Fruit fly (Drosophila melanogaster) whole organism, embryonic: ENCODE results near the gene CG11893.

Experiments used
- Adf1 ChIP-seq: fragments of 200-800 bp; sonication (Bioruptor generic); IDR thresholded peaks from 2 replicates; pipeline ENCODE4 v1.3.6; 2022; ENCODE audit warnings: missing biosample characterization, missing genetic modification characterization
- CG10654 ChIP-seq: fragments of 200-800 bp; sonication (Bioruptor generic); optimal IDR thresholded peaks from 2 replicates; lab custom pipeline; 2016; ENCODE audit warnings: missing biosample characterization, missing genetic modification characterization
- CG11093 ChIP-seq: fragments of 200-800 bp; sonication (Bioruptor generic); IDR thresholded peaks from 3 replicates; pipeline ENCODE4 v1.3.6; 2022; ENCODE audit warnings: missing biosample characterization, missing genetic modification characterization
- CG11504 ChIP-seq: fragments of 200-800 bp; sonication (Bioruptor generic); optimal IDR thresholded peaks from 3 replicates; lab custom pipeline; 2019; ENCODE audit warnings: missing biosample characterization, mild to moderate bottlenecking, missing genetic modification characterization, moderate library complexity
- CG12071 ChIP-seq: fragments of 200-800 bp; sonication (Bioruptor generic); optimal IDR thresholded peaks from 3 replicates; lab custom pipeline; 2018; ENCODE audit warnings: missing biosample characterization, mild to moderate bottlenecking, missing genetic modification characterization
- CG12391 ChIP-seq: fragments of 200-800 bp; sonication (Bioruptor generic); optimal IDR thresholded peaks from 3 replicates; lab custom pipeline; 2018; ENCODE audit warnings: missing biosample characterization, mild to moderate bottlenecking, missing genetic modification characterization, moderate library complexity
- CG12744 ChIP-seq: fragments of 200-800 bp; sonication (Bioruptor generic); optimal IDR thresholded peaks from 2 replicates; lab custom pipeline; 2016; ENCODE audit warnings: missing biosample characterization, missing genetic modification characterization
- CG13287 ChIP-seq: fragments of 200-800 bp; sonication (Bioruptor generic); IDR thresholded peaks from 2 replicates; pipeline ENCODE4 v1.3.6; 2022; ENCODE audit warnings: missing biosample characterization, missing genetic modification characterization; ENCODE audit not compliant: partially characterized antibody
- CG13894 ChIP-seq: fragments of 200-800 bp; sonication (Bioruptor generic); optimal IDR thresholded peaks from 3 replicates; lab custom pipeline; 2018; ENCODE audit warnings: missing biosample characterization, mild to moderate bottlenecking, missing genetic modification characterization, moderate library complexity
- CG14710 ChIP-seq: fragments of 200-800 bp; sonication (Bioruptor generic); optimal IDR thresholded peaks from 3 replicates; lab custom pipeline; 2019; ENCODE audit warnings: missing biosample characterization, mild to moderate bottlenecking, missing genetic modification characterization, moderate library complexity
- CG15696 ChIP-seq: fragments of 200-800 bp; sonication (Bioruptor generic); optimal IDR thresholded peaks from 2 replicates; lab custom pipeline; 2019; ENCODE audit warnings: missing biosample characterization, mild to moderate bottlenecking, missing genetic modification characterization, moderate library complexity
- CG1832 ChIP-seq: fragments of 200-800 bp; sonication (Bioruptor generic); optimal IDR thresholded peaks from 2 replicates; lab custom pipeline; 2017; ENCODE audit warnings: missing biosample characterization, mild to moderate bottlenecking, missing genetic modification characterization, inconsistent platforms
- CG30403 ChIP-seq: fragments of 200-800 bp; sonication (Bioruptor generic); optimal IDR thresholded peaks from 3 replicates; lab custom pipeline; 2016; ENCODE audit warnings: missing biosample characterization, missing genetic modification characterization
- CG3281 ChIP-seq: fragments of 200-800 bp; sonication (Bioruptor generic); optimal IDR thresholded peaks from 3 replicates; lab custom pipeline; 2017; ENCODE audit warnings: missing biosample characterization, mild to moderate bottlenecking, missing genetic modification characterization
- CG34376 ChIP-seq: fragments of 200-800 bp; sonication (Bioruptor generic); optimal IDR thresholded peaks from 2 replicates; lab custom pipeline; 2018; ENCODE audit warnings: missing biosample characterization, mild to moderate bottlenecking, missing genetic modification characterization
- CG3838 ChIP-seq: fragments of 200-800 bp; sonication (Bioruptor generic); optimal IDR thresholded peaks from 3 replicates; lab custom pipeline; 2016; ENCODE audit warnings: missing biosample characterization, missing genetic modification characterization
- CG6254 ChIP-seq: fragments of 200-800 bp; sonication (Bioruptor generic); optimal IDR thresholded peaks from 3 replicates; lab custom pipeline; 2017; ENCODE audit warnings: mild to moderate bottlenecking, missing biosample characterization, missing genetic modification reagents, missing genetic modification characterization
- CG7786 ChIP-seq: fragments of 200-800 bp; sonication (Bioruptor generic); optimal IDR thresholded peaks from 2 replicates; lab custom pipeline; 2016; ENCODE audit warnings: missing biosample characterization, missing genetic modification characterization
- CG7839 ChIP-seq: fragments of 200-800 bp; sonication (Bioruptor generic); optimal IDR thresholded peaks from 3 replicates; lab custom pipeline; 2018; ENCODE audit warnings: missing biosample characterization, mild to moderate bottlenecking, missing genetic modification characterization, moderate library complexity
- Dbx ChIP-seq: fragments of 200-800 bp; sonication (Bioruptor generic); IDR thresholded peaks from 3 replicates; pipeline ENCODE4 v1.3.6; 2022; ENCODE audit warnings: missing biosample characterization, missing genetic modification characterization
- Dfd ChIP-seq, 2 experiments: fragments of >200 bp; optimal IDR thresholded peaks; 2 replicates each; lab custom pipeline; 2017; ENCODE audit warnings: missing biosample characterization in 2 of 2, missing genetic modification characterization in 2 of 2
- Doc2 ChIP-seq: fragments of 200-800 bp; sonication (Bioruptor generic); IDR thresholded peaks from 2 replicates; pipeline ENCODE4 v1.3.6; 2022; ENCODE audit warnings: missing biosample characterization, missing genetic modification characterization
- Eip74EF ChIP-seq, 2 experiments: fragments of 200-800 bp in 1 of 2; fragments of >200 bp in 1 of 2; sonication (Bioruptor generic) in 1 of 2; optimal IDR thresholded peaks; 2 replicates each; lab custom pipeline; 2017 to 2019; ENCODE audit warnings: missing biosample characterization in 2 of 2, missing genetic modification characterization in 2 of 2, mild to moderate bottlenecking in 1 of 2, moderate library complexity in 1 of 2
- HHEX ChIP-seq: fragments of 200-800 bp; sonication (Bioruptor generic); optimal IDR thresholded peaks from 3 replicates; lab custom pipeline; 2017; ENCODE audit warnings: missing biosample characterization, mild to moderate bottlenecking, missing genetic modification characterization, missing genetic modification reagents
- HLH54F ChIP-seq: fragments of 200-800 bp; sonication (Bioruptor generic); optimal IDR thresholded peaks from 3 replicates; lab custom pipeline; 2016; ENCODE audit warnings: missing biosample characterization, missing genetic modification characterization
- Ssrp ChIP-seq: fragments of 200-800 bp; sonication (Bioruptor generic); optimal IDR thresholded peaks from 2 replicates; lab custom pipeline; 2018; ENCODE audit warnings: missing biosample characterization, mild to moderate bottlenecking, missing genetic modification characterization, moderate library complexity
- TFAM ChIP-seq: fragments of 200-800 bp; sonication (Bioruptor generic); optimal IDR thresholded peaks from 2 replicates; lab custom pipeline; 2017; ENCODE audit warnings: missing biosample characterization, missing genetic modification characterization, inconsistent platforms
- Usf ChIP-seq: fragments of 200-800 bp; sonication (Bioruptor generic); optimal IDR thresholded peaks from 2 replicates; lab custom pipeline; 2017; ENCODE audit warnings: missing genotype, missing biosample characterization, missing genetic modification characterization
- btn ChIP-seq: fragments of 200-800 bp; sonication (Bioruptor generic); optimal IDR thresholded peaks from 2 replicates; lab custom pipeline; 2016; ENCODE audit warnings: missing biosample characterization, missing genetic modification characterization
- caup ChIP-seq: fragments of 200-800 bp; sonication (Bioruptor generic); optimal IDR thresholded peaks from 3 replicates; lab custom pipeline; 2017; ENCODE audit warnings: missing biosample characterization, mild to moderate bottlenecking, missing genetic modification characterization, moderate library complexity; ENCODE audit not compliant: severe bottlenecking
- chinmo ChIP-seq: fragments of 200-800 bp; sonication (Bioruptor generic); IDR thresholded peaks from 4 replicates; pipeline ENCODE4 v1.3.6; 2022; ENCODE audit warnings: missing biosample characterization, missing genetic modification characterization; ENCODE audit not compliant: partially characterized antibody
- da ChIP-seq: fragments of 200-800 bp; sonication (Bioruptor generic); optimal IDR thresholded peaks from 2 replicates; lab custom pipeline; 2016; ENCODE audit warnings: missing biosample characterization, missing genetic modification characterization
- dmrt11E ChIP-seq: fragments of 200-800 bp; sonication (Bioruptor generic); optimal IDR thresholded peaks from 3 replicates; lab custom pipeline; 2018; ENCODE audit warnings: missing biosample characterization, mild to moderate bottlenecking, missing genetic modification characterization, moderate library complexity
- en ChIP-seq: fragments of 200-800 bp; sonication (Bioruptor generic); optimal IDR thresholded peaks from 2 replicates; lab custom pipeline; 2016; ENCODE audit warnings: missing biosample characterization, missing genetic modification characterization
- fd64A ChIP-seq: fragments of 200-800 bp; sonication (Bioruptor generic); optimal IDR thresholded peaks from 3 replicates; lab custom pipeline; 2018; ENCODE audit warnings: missing biosample characterization, mild to moderate bottlenecking, missing genetic modification characterization
- fru ChIP-seq: fragments of >200 bp; optimal IDR thresholded peaks from 2 replicates; lab custom pipeline; 2017
- gcm ChIP-seq: fragments of 200-800 bp; sonication (Bioruptor generic); optimal IDR thresholded peaks from 2 replicates; lab custom pipeline; 2019; ENCODE audit warnings: missing biosample characterization, mild to moderate bottlenecking, missing genetic modification characterization, moderate library complexity
- gcm2 ChIP-seq: fragments of 200-800 bp; sonication (Bioruptor generic); optimal IDR thresholded peaks from 2 replicates; lab custom pipeline; 2016; ENCODE audit warnings: missing biosample characterization, missing genetic modification characterization
- jing ChIP-seq: fragments of 200-800 bp; sonication (Bioruptor generic); optimal IDR thresholded peaks from 2 replicates; lab custom pipeline; 2018; ENCODE audit warnings: missing biosample characterization, mild to moderate bottlenecking, missing genetic modification characterization
- mirr ChIP-seq: fragments of 200-800 bp; sonication (Bioruptor generic); optimal IDR thresholded peaks from 3 replicates; lab custom pipeline; 2018; ENCODE audit warnings: missing biosample characterization, mild to moderate bottlenecking, missing genetic modification characterization
- onecut ChIP-seq: fragments of 200-800 bp; sonication (Bioruptor generic); IDR thresholded peaks from 2 replicates; pipeline ENCODE4 v1.3.6; 2022; ENCODE audit warnings: missing biosample characterization, missing genetic modification characterization
- sens ChIP-seq: fragments of 200-800 bp; sonication (Bioruptor generic); peaks from one replicate; lab custom pipeline; 2016; ENCODE audit warnings: missing biosample characterization, missing genetic modification characterization
- sens-2 ChIP-seq: fragments of 200-800 bp; sonication (Bioruptor generic); IDR thresholded peaks from 2 replicates; pipeline ENCODE4 v1.3.6; 2022; ENCODE audit warnings: missing biosample characterization, missing genetic modification characterization
- sug ChIP-seq: fragments of 200-800 bp; optimal IDR thresholded peaks from 2 replicates; lab custom pipeline; 2019; ENCODE audit warnings: missing biosample characterization, mild to moderate bottlenecking, missing genetic modification characterization, moderate library complexity
- trem ChIP-seq: fragments of 200-800 bp; optimal IDR thresholded peaks from 3 replicates; lab custom pipeline; 2019; ENCODE audit warnings: missing biosample characterization, mild to moderate bottlenecking, missing genetic modification characterization, moderate library complexity
- ttk ChIP-seq: fragments of 200-800 bp; sonication (Bioruptor generic); IDR thresholded peaks from 2 replicates; pipeline ENCODE4 v2.1.2; 2022; ENCODE audit warnings: missing biosample characterization, missing genetic modification characterization
- vfl ChIP-seq: fragments of 200-800 bp; sonication (Bioruptor generic); optimal IDR thresholded peaks from 2 replicates; lab custom pipeline; 2016; ENCODE audit warnings: missing biosample characterization, missing genetic modification characterization
- vnd ChIP-seq: fragments of 200-800 bp; sonication (Bioruptor generic); IDR thresholded peaks from 3 replicates; pipeline ENCODE4 v1.3.6; 2022; ENCODE audit warnings: missing biosample characterization, missing genetic modification characterization; ENCODE audit not compliant: partially characterized antibody
- zfh1 ChIP-seq: fragments of 200-800 bp; sonication (Bioruptor generic); IDR thresholded peaks from 3 replicates; pipeline ENCODE4 v1.3.6; 2022; ENCODE audit warnings: missing biosample characterization, missing genetic modification characterization

CG11893 gene

dm6 chr3R:25318011-25318410 lies 28.3 kb downstream of the CG11893 start, which contains the start of gene CG10553:
TSS of gene CG10553 (minus strand) at chr3R:25318111.
- TF ChIP-seq Adf1 (GFP tag; lab: Robert Waterston, UW): no peak
- no peak for TF ChIP-seq vfl (GFP tag; lab: Kevin White, UChicago)
- TF ChIP-seq CG11504: no peak
- no peak for TF ChIP-seq onecut (GFP tag; lab: Robert Waterston, UW)
- TF ChIP-seq btn: no peak
- no peak for TF ChIP-seq CG34376
- TF ChIP-seq gcm (GFP tag; lab: Kevin White, UChicago): no peak
- TF ChIP-seq CG3838 (GFP tag; lab: Kevin White, UChicago): no peak
- no peak for TF ChIP-seq Doc2
- TF ChIP-seq CG12071 (GFP tag; lab: Kevin White, UChicago): no peak
- no peak for TF ChIP-seq gcm2 (GFP tag; lab: Kevin White, UChicago)
- TF ChIP-seq CG7839 (tag; lab: Kevin White, UChicago): no peak
- TF ChIP-seq sens (GFP tag; lab: Kevin White, UChicago): no peak
- TF ChIP-seq CG1832 (GFP tag; lab: Kevin White, UChicago): no peak
- TF ChIP-seq Dfd (GFP tag; optimal IDR thresholded peaks at IDR 0.05; lab: Kevin White, UChicago): no peak
- no peak for TF ChIP-seq CG14710
- TF ChIP-seq CG12744 (GFP tag; lab: Kevin White, UChicago): no peak
- TF ChIP-seq dmrt11E (tag; lab: Kevin White, UChicago): no peak
- TF ChIP-seq Dbx (GFP tag; lab: Robert Waterston, UW): no peak
- no peak for TF ChIP-seq CG15696 (tag; lab: Kevin White, UChicago)

DNA sequence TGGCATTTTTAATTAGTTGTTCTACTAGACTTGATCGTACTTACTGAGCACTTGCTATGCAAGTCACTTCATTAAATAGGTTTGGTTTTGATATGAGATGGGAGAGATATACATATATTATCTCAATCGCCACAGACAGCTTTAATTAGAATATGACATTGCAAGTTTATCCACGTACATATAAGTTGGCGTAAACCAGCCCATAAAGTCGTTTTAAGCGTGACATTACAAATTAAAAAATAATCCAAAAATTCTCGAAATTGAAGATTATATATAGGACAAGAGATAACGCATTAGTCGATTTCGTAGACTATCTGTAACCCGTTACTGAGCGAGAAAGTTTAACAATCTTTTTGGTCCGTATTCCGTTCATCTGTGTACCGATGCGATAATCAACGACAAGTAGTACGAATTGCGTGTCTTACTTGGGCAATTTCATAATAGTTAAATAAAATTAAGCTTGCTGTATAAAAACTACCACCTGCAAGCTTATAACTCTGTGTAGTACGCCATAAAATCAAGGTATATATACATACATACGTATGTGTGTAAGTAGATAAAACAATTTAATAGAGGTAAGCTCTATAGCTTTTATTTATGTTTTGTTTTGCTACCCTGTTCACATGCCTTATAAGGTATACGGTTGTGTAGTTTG lies 30.5 kb downstream of the CG11893 start, which contains the start of gene CG10560:
CG10560 (minus strand) TSS at position 51 of the 655 bp plus-strand sequence.
- TF ChIP-seq CG10654 (no peak), HLH54F (GFP tag; lab: Kevin White, UChicago) (no peak), caup (GFP tag; lab: Kevin White, UChicago) (no peak), CG30403 (GFP tag; lab: Kevin White, UChicago) (no peak), CG6254 (GFP tag; lab: Kevin White, UChicago) (no peak), Usf (no peak), CG7786 (GFP tag; lab: Kevin White, UChicago) (no peak), CG13287 (no peak), CG13894 (peak; percentile 67), CG12071 (GFP tag; lab: Kevin White, UChicago) (peak; percentile 20), CG1832 (GFP tag; lab: Kevin White, UChicago) (no peak), HHEX (GFP tag; lab: Kevin White, UChicago) (no peak), CG3281 (GFP tag; lab: Kevin White, UChicago) (peak; percentile 1), da (GFP tag; lab: Kevin White, UChicago) (no peak), sens-2 (GFP tag; lab: Robert Waterston, UW) (no peak), zfh1 (GFP tag; lab: Robert Waterston, UW) (no peak), jing (GFP tag; lab: Kevin White, UChicago) (no peak), ttk (GFP tag; lab: Robert Waterston, UW) (no peak), fd64A (no peak), Eip74EF (GFP tag; optimal IDR thresholded peaks at IDR 0.05; lab: Kevin White, UChicago) (peak in 1 of 2 experiments; percentile 7), vnd (GFP tag; lab: Robert Waterston, UW) (no peak), gcm (GFP tag; lab: Kevin White, UChicago) (no peak), CG34376 (peak; percentile 3), en (GFP tag; lab: Kevin White, UChicago) (no peak), CG12391 (tag; lab: Kevin White, UChicago) (no peak), trem (tag; lab: Kevin White, UChicago) (no peak), sug (peak; percentile 69), CG11093 (GFP tag; lab: Robert Waterston, UW) (no peak), Ssrp (tag; lab: Kevin White, UChicago) (no peak), fru (lab: Kevin White, UChicago) (no peak), mirr (GFP tag; lab: Kevin White, UChicago) (peak; percentile 30), TFAM (GFP tag; lab: Kevin White, UChicago) (no peak), chinmo (GFP tag; lab: Robert Waterston, UW) (no peak)
